Fruit fly (Drosophila melanogaster): ENCODE measurements around the gene sstn.

Gene sstn

DNA sequence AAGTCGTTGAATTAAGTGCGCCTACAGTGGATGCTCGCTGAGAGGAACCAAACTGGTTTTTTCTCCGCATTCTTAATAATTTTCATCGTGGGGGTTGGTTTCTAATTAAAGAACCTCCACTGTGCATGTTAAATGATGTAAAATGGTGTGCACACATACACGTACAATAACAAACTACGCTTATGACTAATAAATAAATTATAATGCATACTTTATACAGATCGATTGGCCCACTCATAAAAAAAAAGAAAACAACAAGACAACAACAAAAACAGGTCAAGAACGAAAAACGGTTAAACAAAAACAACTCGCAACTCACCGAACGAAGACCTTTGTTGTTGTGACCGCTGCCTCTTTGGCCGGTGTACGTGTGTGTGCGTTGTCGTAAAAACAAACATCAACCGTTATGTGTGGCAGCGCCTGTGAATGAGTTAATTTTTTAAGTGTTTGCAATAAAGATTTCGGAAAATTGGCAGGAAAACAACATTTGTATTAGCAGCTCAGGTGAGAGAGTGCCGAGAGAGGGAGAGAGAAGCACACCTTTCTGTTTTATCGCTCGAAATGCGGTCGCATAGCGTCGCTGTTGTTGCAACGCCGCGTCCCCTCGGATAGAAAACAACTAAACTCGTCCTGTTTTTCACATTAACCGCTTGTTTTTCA lies 460 bp downstream of the sstn start (continued):
- TF ChIP-seq Lpt (GFP tag; optimal IDR thresholded peaks at IDR 0.05) (no peak), fd85E (GFP tag; optimal IDR thresholded peaks at IDR 0.05) (no peak), dac (GFP tag; optimal IDR thresholded peaks at IDR 0.05) (no peak), CG11902 (GFP tag; optimal IDR thresholded peaks at IDR 0.05) (no peak), Gug (GFP tag; IDR thresholded peaks at IDR 0.05) (no peak), lz (GFP tag; optimal IDR thresholded peaks at IDR 0.05) (peak; percentile 2), Sox14 (GFP tag; optimal IDR thresholded peaks at IDR 0.05) (peak; percentile 17), spab (GFP tag; optimal IDR thresholded peaks at IDR 0.05) (no peak), CG8632 (GFP tag; optimal IDR thresholded peaks at IDR 0.05) (no peak), esn (GFP tag; optimal IDR thresholded peaks at IDR 0.05) (peak; percentile 37), Blimp-1 (GFP tag; optimal IDR thresholded peaks at IDR 0.05) (no peak), eg (GFP tag; IDR thresholded peaks at IDR 0.05) (peak; percentile 48; the same call in 1 of the 3 replicates), fd59A (GFP tag; optimal IDR thresholded peaks at IDR 0.05) (no peak), CG11762 (GFP tag; optimal IDR thresholded peaks at IDR 0.05; ENCODE audit: insufficient read depth) (no peak), acj6 (GFP tag; optimal IDR thresholded peaks at IDR 0.05) (no peak), Met (GFP tag; optimal IDR thresholded peaks at IDR 0.05) (peak; percentile 4), OdsH (GFP tag; optimal IDR thresholded peaks at IDR 0.05) (peak; percentile 14), Eip75B (GFP tag; optimal IDR thresholded peaks at IDR 0.05) (peak; percentile 15), CG7368 (GFP tag; optimal IDR thresholded peaks at IDR 0.05) (no peak), dsx (GFP tag; optimal IDR thresholded peaks at IDR 0.05; ENCODE audit: poor library complexity, severe bottlenecking) (no peak), CG1621 (tag; optimal IDR thresholded peaks at IDR 0.05) (no peak), CG6792 (GFP tag; optimal IDR thresholded peaks at IDR 0.05) (peak; percentile 12), CG8319 (GFP tag; optimal IDR thresholded peaks at IDR 0.05) (no peak), CG3919 (GFP tag; optimal IDR thresholded peaks at IDR 0.05) (no peak), Ets21C (GFP tag; optimal IDR thresholded peaks at IDR 0.05) (peak; percentile 3), CG34406 (GFP tag; optimal IDR thresholded peaks at IDR 0.05) (peak; percentile 15), pdm3 (GFP tag; optimal IDR thresholded peaks at IDR 0.05) (peak; percentile 35), CG9139 (GFP tag; optimal IDR thresholded peaks at IDR 0.05) (no peak), achi (GFP tag; optimal IDR thresholded peaks at IDR 0.05) (no peak)

DNA sequence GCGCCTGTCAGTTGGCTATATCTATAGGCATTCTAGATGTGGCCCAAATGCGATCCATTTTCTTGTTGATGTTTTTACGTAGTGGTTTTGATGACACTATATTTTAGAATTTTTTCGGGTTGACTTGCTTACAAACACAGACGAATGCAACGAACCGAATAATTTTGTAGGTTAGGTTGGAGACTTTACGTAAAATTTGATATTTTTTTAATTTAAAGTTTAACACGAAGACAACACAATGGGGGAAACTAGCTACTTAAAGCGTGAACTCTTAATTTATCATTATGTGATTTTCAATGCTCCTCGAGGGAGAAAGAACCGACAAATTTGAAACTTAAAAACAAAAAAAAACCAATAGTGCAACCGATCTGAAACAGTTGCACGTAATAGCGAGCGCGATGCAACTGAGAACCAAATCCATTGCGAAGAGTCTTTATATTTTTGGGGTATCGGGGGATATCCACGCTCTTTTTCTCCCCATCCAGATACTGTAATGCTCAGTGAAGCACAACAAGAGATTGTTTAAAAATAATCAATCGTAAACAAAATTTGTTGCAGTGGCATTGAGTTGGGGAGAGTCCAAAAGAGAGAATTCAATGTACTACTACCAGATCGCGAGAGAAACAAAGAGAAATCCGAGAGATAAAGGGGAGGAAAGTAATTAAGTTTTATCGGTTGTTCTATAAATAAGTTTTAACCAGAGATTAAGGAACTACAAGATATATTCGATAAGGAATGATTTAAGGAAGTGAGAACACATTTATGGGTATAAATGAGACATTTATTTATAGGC lies 4.4 kb downstream of the sstn start:
- TF ChIP-seq CG11762 (GFP tag; optimal IDR thresholded peaks at IDR 0.05; ENCODE audit: insufficient read depth), result no peak
- no peak for TF ChIP-seq dac (GFP tag; optimal IDR thresholded peaks at IDR 0.05)
- TF ChIP-seq net (GFP tag; optimal IDR thresholded peaks at IDR 0.05), result no peak
- TF ChIP-seq fd59A (GFP tag; optimal IDR thresholded peaks at IDR 0.05), result no peak
- TF ChIP-seq CG34406 (GFP tag; optimal IDR thresholded peaks at IDR 0.05), result no peak
- TF ChIP-seq esn (GFP tag; optimal IDR thresholded peaks at IDR 0.05), result no peak
- no peak for TF ChIP-seq CG3919 (GFP tag; optimal IDR thresholded peaks at IDR 0.05)
- no peak for TF ChIP-seq OdsH (GFP tag; optimal IDR thresholded peaks at IDR 0.05)
- TF ChIP-seq CG8319 (GFP tag; optimal IDR thresholded peaks at IDR 0.05), result no peak
- TF ChIP-seq Ets96B (tag; optimal IDR thresholded peaks at IDR 0.05), result no peak
- no peak for TF ChIP-seq CG8119 (GFP tag; IDR thresholded peaks at IDR 0.05)
- no peak for TF ChIP-seq CG31627 (GFP tag; optimal IDR thresholded peaks at IDR 0.05)
- TF ChIP-seq CG6276 (GFP tag; optimal IDR thresholded peaks at IDR 0.05), result no peak
- no peak for TF ChIP-seq svp (GFP tag)
- no peak for TF ChIP-seq acj6 (GFP tag; optimal IDR thresholded peaks at IDR 0.05)
- TF ChIP-seq fkh (GFP tag; optimal IDR thresholded peaks at IDR 0.05), result no peak
- no peak for TF ChIP-seq vri (GFP tag; optimal IDR thresholded peaks at IDR 0.05)
- TF ChIP-seq CG3032 (tag; optimal IDR thresholded peaks at IDR 0.05), result no peak
